Worm (Caenorhabditis elegans) whole organism, late embryonic: ENCODE measurements around the gene F01D5.6.

Experiments
- C38D4.7 ChIP-seq: fragments of 200-800 bp; sonication (Bioruptor generic); optimal IDR thresholded peaks from 2 replicates; lab custom pipeline; 2018; ENCODE audit warnings: mild to moderate bottlenecking, missing genetic modification characterization, moderate library complexity, missing compliant biosample characterization
- F13H6.1 ChIP-seq: sonication (generic microtip); optimal IDR thresholded peaks from 2 replicates; lab custom pipeline; 2016; ENCODE audit warnings: missing genetic modification characterization, missing compliant biosample characterization
- K09A11.1 ChIP-seq: sonication (generic microtip); optimal IDR thresholded peaks from 2 replicates; lab custom pipeline; 2017; ENCODE audit warnings: antibody characterized with exemption, mild to moderate bottlenecking, missing genetic modification characterization, missing compliant biosample characterization; ENCODE audit not compliant: insufficient read depth
- T23F11.4 ChIP-seq: fragments of 200-800 bp; sonication (Bioruptor generic); optimal IDR thresholded peaks from 2 replicates; lab custom pipeline; 2018; ENCODE audit warnings: mild to moderate bottlenecking, missing genetic modification characterization, missing compliant biosample characterization
- Y22D7AL.16 ChIP-seq: sonication (generic microtip); optimal IDR thresholded peaks from 2 replicates; lab custom pipeline; 2016; ENCODE audit warnings: missing genetic modification characterization, missing compliant biosample characterization
- ahr-1 ChIP-seq: sonication (generic microtip); optimal IDR thresholded peaks from 2 replicates; lab custom pipeline; 2016; ENCODE audit warnings: missing genetic modification characterization, missing compliant biosample characterization
- ama-1 ChIP-seq: fragments of 150-350 bp; optimal IDR thresholded peaks from 2 replicates; lab custom pipeline; 2014
- ceh-14 ChIP-seq: sonication (generic microtip); optimal IDR thresholded peaks from 2 replicates; lab custom pipeline; 2016; ENCODE audit warnings: missing genotype, missing genetic modification characterization, missing compliant biosample characterization
- ceh-18 ChIP-seq: sonication (generic microtip); optimal IDR thresholded peaks from 2 replicates; lab custom pipeline; 2016; ENCODE audit warnings: missing genetic modification characterization, missing compliant biosample characterization
- ceh-2 ChIP-seq: sonication (generic microtip); optimal IDR thresholded peaks from 2 replicates; lab custom pipeline; 2016; ENCODE audit warnings: missing genotype, missing genetic modification characterization, missing compliant biosample characterization
- ceh-22 ChIP-seq: sonication (generic microtip); optimal IDR thresholded peaks from 2 replicates; lab custom pipeline; 2017; ENCODE audit warnings: missing biosample characterization, missing genetic modification characterization
- ceh-24 ChIP-seq: sonication (generic microtip); optimal IDR thresholded peaks from 2 replicates; lab custom pipeline; 2016; ENCODE audit warnings: mild to moderate bottlenecking, missing genetic modification characterization, missing compliant biosample characterization
- ceh-31 ChIP-seq: sonication (generic microtip); optimal IDR thresholded peaks from 2 replicates; lab custom pipeline; 2016; ENCODE audit warnings: missing genetic modification characterization, missing compliant biosample characterization
- ceh-34 ChIP-seq: sonication (generic microtip); optimal IDR thresholded peaks from 2 replicates; lab custom pipeline; 2016; ENCODE audit warnings: mild to moderate bottlenecking, missing genetic modification characterization, missing compliant biosample characterization
- ceh-45 ChIP-seq: fragments of 200-800 bp; sonication (Bioruptor generic); IDR thresholded peaks from 2 replicates; pipeline ENCODE4 v1.3.6; 2022; ENCODE audit warnings: missing genetic modification reagents, missing genetic modification characterization, missing compliant biosample characterization
- ceh-48 ChIP-seq: sonication (generic microtip); optimal IDR thresholded peaks from 2 replicates; lab custom pipeline; 2016; ENCODE audit warnings: missing genetic modification characterization, inconsistent platforms, missing compliant biosample characterization
- ceh-6 ChIP-seq: fragments of 200-800 bp; sonication (Bioruptor generic); optimal IDR thresholded peaks from 2 replicates; lab custom pipeline; 2018; ENCODE audit warnings: mild to moderate bottlenecking, missing genetic modification characterization, missing compliant biosample characterization
- ceh-9 ChIP-seq: sonication (generic microtip); optimal IDR thresholded peaks from 2 replicates; lab custom pipeline; 2016; ENCODE audit warnings: mild to moderate bottlenecking, missing genetic modification characterization, inconsistent platforms, missing compliant biosample characterization
- dve-1 ChIP-seq: sonication (generic microtip); optimal IDR thresholded peaks from 2 replicates; lab custom pipeline; 2017; ENCODE audit warnings: antibody characterized with exemption, mild to moderate bottlenecking, missing genetic modification characterization, missing compliant biosample characterization
- elt-2 ChIP-seq: sonication (generic microtip); optimal IDR thresholded peaks from 2 replicates; lab custom pipeline; 2016; ENCODE audit warnings: missing genetic modification reagents, missing genetic modification characterization, missing compliant biosample characterization
- elt-4 ChIP-seq: sonication (generic microtip); optimal IDR thresholded peaks from 2 replicates; lab custom pipeline; 2016; ENCODE audit warnings: missing genetic modification characterization, missing compliant biosample characterization
- eyg-1 ChIP-seq: sonication (generic microtip); optimal IDR thresholded peaks from 2 replicates; lab custom pipeline; 2016; ENCODE audit warnings: missing genotype, missing genetic modification characterization, missing compliant biosample characterization
- fax-1 ChIP-seq: sonication (generic microtip); optimal IDR thresholded peaks from 2 replicates; lab custom pipeline; 2016; ENCODE audit warnings: missing genotype, missing genetic modification characterization, missing compliant biosample characterization
- fkh-6 ChIP-seq: sonication (generic microtip); optimal IDR thresholded peaks from 2 replicates; lab custom pipeline; 2016; ENCODE audit warnings: missing genetic modification characterization, missing compliant biosample characterization
- hlh-15 ChIP-seq: sonication (generic microtip); optimal IDR thresholded peaks from 2 replicates; lab custom pipeline; 2016; ENCODE audit warnings: missing genetic modification characterization, missing compliant biosample characterization
- hlh-30 ChIP-seq: sonication (generic microtip); optimal IDR thresholded peaks from 2 replicates; lab custom pipeline; 2017; ENCODE audit warnings: antibody characterized with exemption, missing genetic modification characterization, missing compliant biosample characterization; ENCODE audit not compliant: insufficient read depth
- hlh-6 ChIP-seq: sonication (generic microtip); optimal IDR thresholded peaks from 2 replicates; lab custom pipeline; 2016; ENCODE audit warnings: missing genotype, missing genetic modification characterization, missing compliant biosample characterization
- hlh-8 ChIP-seq: sonication (generic microtip); optimal IDR thresholded peaks from 2 replicates; lab custom pipeline; 2016; ENCODE audit warnings: missing genotype, missing genetic modification characterization, missing compliant biosample characterization
- lim-6 ChIP-seq: sonication (generic microtip); optimal IDR thresholded peaks from 2 replicates; lab custom pipeline; 2016; ENCODE audit warnings: missing genetic modification characterization, missing compliant biosample characterization
- madf-2 ChIP-seq: sonication (generic microtip); optimal IDR thresholded peaks from 2 replicates; lab custom pipeline; 2017; ENCODE audit warnings: missing genetic modification characterization, missing compliant biosample characterization
- nfya-1 ChIP-seq: sonication (generic microtip); optimal IDR thresholded peaks from 2 replicates; lab custom pipeline; 2017; ENCODE audit warnings: missing genetic modification characterization, mild to moderate bottlenecking, missing compliant biosample characterization, antibody characterized with exemption, moderate library complexity
- nhr-232 ChIP-seq: sonication (generic microtip); optimal IDR thresholded peaks from 2 replicates; lab custom pipeline; 2016; ENCODE audit warnings: missing genetic modification characterization, missing compliant biosample characterization
- pag-3 ChIP-seq: sonication (generic microtip); optimal IDR thresholded peaks from 2 replicates; lab custom pipeline; 2016; ENCODE audit warnings: missing compliant biosample characterization, missing genetic modification characterization, borderline replicate concordance
- pax-1 ChIP-seq: fragments of 150-350 bp; optimal IDR thresholded peaks from 2 replicates; lab custom pipeline; 2014; ENCODE audit warnings: missing biosample characterization, missing genetic modification characterization
- pha-2 ChIP-seq: sonication (generic microtip); optimal IDR thresholded peaks from 2 replicates; lab custom pipeline; 2017; ENCODE audit warnings: mild to moderate bottlenecking, missing genetic modification characterization, missing compliant biosample characterization
- pqm-1 ChIP-seq: sonication (generic microtip); optimal IDR thresholded peaks from 2 replicates; lab custom pipeline; 2016; ENCODE audit warnings: missing genetic modification characterization, missing compliant biosample characterization
- rnt-1 ChIP-seq: sonication (generic microtip); optimal IDR thresholded peaks from 2 replicates; lab custom pipeline; 2016; ENCODE audit warnings: missing genetic modification characterization, missing compliant biosample characterization
- sox-2 ChIP-seq: fragments of 200-800 bp; sonication (Bioruptor generic); IDR thresholded peaks from 2 replicates; pipeline ENCODE4 v1.3.6; 2022; ENCODE audit warnings: missing genetic modification reagents, missing genetic modification characterization, missing compliant biosample characterization
- sox-4 ChIP-seq: sonication (generic microtip); optimal IDR thresholded peaks from 2 replicates; lab custom pipeline; 2017; ENCODE audit warnings: mild to moderate bottlenecking, missing genetic modification characterization, inconsistent platforms, missing compliant biosample characterization
- tbx-2 ChIP-seq: sonication (generic microtip); optimal IDR thresholded peaks from 2 replicates; lab custom pipeline; 2016; ENCODE audit warnings: missing genetic modification characterization, missing compliant biosample characterization
- ttx-3 ChIP-seq: sonication (generic microtip); optimal IDR thresholded peaks from 2 replicates; lab custom pipeline; 2016; ENCODE audit warnings: missing genetic modification reagents, missing genetic modification characterization, missing compliant biosample characterization
- unc-42 ChIP-seq: sonication (generic microtip); optimal IDR thresholded peaks from 2 replicates; lab custom pipeline; 2016; ENCODE audit warnings: missing genotype, missing genetic modification characterization, missing compliant biosample characterization
- unc-55 ChIP-seq: sonication (generic microtip); optimal IDR thresholded peaks from 2 replicates; lab custom pipeline; 2017; ENCODE audit warnings: missing biosample characterization, missing genetic modification reagents, missing genetic modification characterization
- unc-86 ChIP-seq: sonication (generic microtip); optimal IDR thresholded peaks from 2 replicates; lab custom pipeline; 2016; ENCODE audit warnings: missing genetic modification characterization, missing compliant biosample characterization
- zip-5 ChIP-seq: sonication (generic microtip); optimal IDR thresholded peaks from 2 replicates; lab custom pipeline; 2016; ENCODE audit warnings: missing genetic modification characterization, missing compliant biosample characterization

The F01D5.6 gene

ce11 chrII:14042836-14043604 is 36.7 kb downstream of the F01D5.6 start:
- TF ChIP-seq nhr-232 = no peak
- peak; percentile 6 for TF ChIP-seq dve-1 (tag; lab: Kevin White, UChicago)
- TF ChIP-seq tbx-2 (tag; lab: Kevin White, UChicago) = peak; percentile 19

- TF ChIP-seq ceh-34 (tag; lab: Kevin White, UChicago) (peak; percentile 78), ceh-24 (no peak), unc-55 (GFP tag; lab: Kevin White, UChicago) (no peak), zip-5 (tag; lab: Kevin White, UChicago) (no peak), ceh-45 (GFP tag; lab: Robert Waterston, UW) (no peak), elt-4 (tag; lab: Kevin White, UChicago) (no peak), ceh-2 (no peak), pqm-1 (tag; lab: Kevin White, UChicago) (no peak), fkh-6 (tag; lab: Kevin White, UChicago) (no peak), pax-1 (tag; lab: Kevin White, UChicago) (no peak), ceh-14 (tag; lab: Kevin White, UChicago) (peak; percentile 39), pag-3 (tag; lab: Kevin White, UChicago) (no peak), sox-4 (tag; lab: Kevin White, UChicago) (no peak), rnt-1 (tag; lab: Kevin White, UChicago) (no peak), T23F11.4 (no peak), sox-2 (GFP tag; lab: Robert Waterston, UW) (no peak), unc-86 (tag; lab: Kevin White, UChicago) (no peak), hlh-6 (no peak), K09A11.1 (no peak), ceh-9 (no peak), nfya-1 (tag; lab: Kevin White, UChicago) (no peak), C38D4.7 (no peak), ceh-31 (peak; percentile 23), ceh-6 (GFP tag; lab: Kevin White, UChicago) (no peak), elt-2 (tag; lab: Kevin White, UChicago) (peak; percentile 16), lim-6 (tag; lab: Kevin White, UChicago) (no peak), F13H6.1 (no peak), hlh-8 (tag; lab: Kevin White, UChicago) (no peak), tbx-2 (tag; lab: Kevin White, UChicago) (peak; percentile 31), pha-2 (tag; lab: Kevin White, UChicago) (no peak), ahr-1 (tag; lab: Kevin White, UChicago) (no peak), unc-42 (tag; lab: Kevin White, UChicago) (peak; percentile 49), fax-1 (tag; lab: Kevin White, UChicago) (no peak), Y22D7AL.16 (tag; lab: Kevin White, UChicago) (no peak), ceh-22 (tag; lab: Kevin White, UChicago) (no peak), madf-2 (tag; lab: Kevin White, UChicago) (no peak), ama-1 (lab: Kevin White, UChicago) (no peak), ceh-48 (tag; lab: Kevin White, UChicago) (no peak), ttx-3 (tag; lab: Kevin White, UChicago) (no peak), hlh-30 (peak; percentile 21), nhr-232 (no peak), hlh-15 (tag; lab: Kevin White, UChicago) (no peak), dve-1 (tag; lab: Kevin White, UChicago) (no peak), eyg-1 (tag; lab: Kevin White, UChicago) (no peak), ceh-18 (tag; lab: Kevin White, UChicago) (peak; percentile 80)
- TF ChIP-seq, all 69 proteins: peak for 8
Observed at ce11 chrII:14044199-14044598, 37.9 kb downstream of the F01D5.6 start.
